Worm (Caenorhabditis elegans) whole organism, L4 larva: ENCODE measurements around the gene cdh-1.

Experiments used
- D1046.2 ChIP-seq: fragments of 200-800 bp; sonication (Bioruptor generic); IDR thresholded peaks from 2 replicates; pipeline ENCODE4 v1.3.6; 2022; ENCODE audit warnings: missing genetic modification characterization, missing compliant biosample characterization
- F37D6.2 ChIP-seq: sonication (generic microtip); optimal IDR thresholded peaks from 2 replicates; lab custom pipeline; 2016; ENCODE audit warnings: mild to moderate bottlenecking, missing genetic modification characterization, missing compliant biosample characterization
- F44E2.7 ChIP-seq: fragments of 200-800 bp; sonication (Bioruptor generic); IDR thresholded peaks from 2 replicates; pipeline ENCODE4 v2.1.2; 2022; ENCODE audit warnings: missing genetic modification characterization, missing compliant biosample characterization
- F49E8.2 ChIP-seq: sonication (generic microtip); optimal IDR thresholded peaks from 2 replicates; lab custom pipeline; 2016; ENCODE audit warnings: missing compliant biosample characterization, mild to moderate bottlenecking, missing genetic modification characterization, borderline replicate concordance
- R02D3.7 ChIP-seq: fragments of 150-350 bp; sonication (generic microtip); optimal IDR thresholded peaks from 3 replicates; lab custom pipeline; 2014; ENCODE audit warnings: missing biosample characterization, missing genetic modification characterization
- T26A8.4 ChIP-seq: fragments of 200-800 bp; sonication (Bioruptor generic); IDR thresholded peaks from 2 replicates; pipeline ENCODE4 v1.3.6; 2022; ENCODE audit warnings: missing genetic modification characterization, missing compliant biosample characterization
- Y105C5A.15 ChIP-seq: fragments of 200-800 bp; sonication (Bioruptor generic); IDR thresholded peaks from 2 replicates; pipeline ENCODE4 v1.3.6; 2022; ENCODE audit warnings: missing genetic modification characterization, missing compliant biosample characterization
- Y5F2A.4 ChIP-seq: fragments of 200-800 bp; sonication (Bioruptor generic); optimal IDR thresholded peaks from 2 replicates; lab custom pipeline; 2018; ENCODE audit warnings: mild to moderate bottlenecking, missing genetic modification characterization, missing compliant biosample characterization
- ZK546.5 ChIP-seq, 2 experiments: sonication (generic microtip); optimal IDR thresholded peaks; 2 replicates each; lab custom pipeline; 2017; ENCODE audit warnings: missing biosample characterization in 2 of 2, missing genetic modification characterization in 2 of 2
- arid-1 ChIP-seq: fragments of 200-800 bp; sonication (Bioruptor generic); conservative IDR thresholded peaks from 2 replicates; pipeline ENCODE4 v1.3.6; 2022; ENCODE audit warnings: missing genetic modification reagents, missing genetic modification characterization, missing compliant biosample characterization
- attf-4 ChIP-seq: sonication (generic microtip); optimal IDR thresholded peaks from 3 replicates; lab custom pipeline; 2017; ENCODE audit warnings: missing biosample characterization, missing genetic modification characterization
- ceh-28 ChIP-seq: fragments of 150-350 bp; optimal IDR thresholded peaks from 2 replicates; lab custom pipeline; 2014; ENCODE audit warnings: missing biosample characterization, missing genetic modification reagents, missing genetic modification characterization
- ceh-44 ChIP-seq: fragments of 200-800 bp; sonication (Bioruptor generic); IDR thresholded peaks from 2 replicates; pipeline ENCODE4 v1.3.6; 2022; ENCODE audit warnings: missing genetic modification reagents, missing genetic modification characterization, missing compliant biosample characterization
- ces-1 ChIP-seq: fragments of 150-350 bp; sonication (generic microtip); optimal IDR thresholded peaks from 4 replicates; lab custom pipeline; 2014; ENCODE audit warnings: missing biosample characterization, missing genetic modification reagents, missing genetic modification characterization
- ctbp-1 ChIP-seq: fragments of 200-800 bp; sonication (Bioruptor generic); IDR thresholded peaks from 2 replicates; pipeline ENCODE4 v1.3.6; 2022; ENCODE audit warnings: missing genetic modification reagents, missing genetic modification characterization, missing compliant biosample characterization
- daf-16 ChIP-seq, 3 experiments: sonication (generic microtip); optimal IDR thresholded peaks; 2 replicates each; lab custom pipeline; 2016 to 2017; ENCODE audit warnings: missing genetic modification characterization in 3 of 3, missing genetic modification reagents in 3 of 3, mild to moderate bottlenecking in 2 of 3, missing compliant biosample characterization in 2 of 3, missing biosample characterization in 1 of 3, moderate library complexity in 1 of 3
- daf-19 ChIP-seq: fragments of 200-800 bp; sonication (Bioruptor generic); conservative IDR thresholded peaks from 2 replicates; pipeline ENCODE4 v1.3.6; 2022; ENCODE audit warnings: missing genetic modification characterization, missing compliant biosample characterization
- daf-8 ChIP-seq: fragments of 200-800 bp; sonication (Bioruptor generic); IDR thresholded peaks from 2 replicates; pipeline ENCODE4 v1.3.6; 2022; ENCODE audit warnings: missing genetic modification characterization, missing compliant biosample characterization
- dmd-6 ChIP-seq: fragments of 200-800 bp; sonication (Bioruptor generic); IDR thresholded peaks from 2 replicates; pipeline ENCODE4 v1.3.6; 2022; ENCODE audit warnings: missing genetic modification reagents, missing genetic modification characterization, missing compliant biosample characterization
- dmd-8 ChIP-seq: fragments of 200-800 bp; sonication (Bioruptor generic); IDR thresholded peaks from 2 replicates; pipeline ENCODE4 v1.3.6; 2022; ENCODE audit warnings: missing genetic modification characterization, missing compliant biosample characterization
- egl-27 ChIP-seq: sonication (generic microtip); optimal IDR thresholded peaks from 3 replicates; lab custom pipeline; 2017; ENCODE audit warnings: missing biosample characterization, missing genetic modification reagents, missing genetic modification characterization
- fos-1 ChIP-seq: fragments of 150-350 bp; optimal IDR thresholded peaks from 2 replicates; lab custom pipeline; 2014; ENCODE audit warnings: missing biosample characterization, missing genetic modification characterization
- hlh-30 ChIP-seq: sonication (generic microtip); optimal IDR thresholded peaks from 2 replicates; lab custom pipeline; 2017; ENCODE audit warnings: antibody characterized with exemption, mild to moderate bottlenecking, missing genetic modification characterization, missing compliant biosample characterization; ENCODE audit not compliant: insufficient read depth
- hmg-1.1 ChIP-seq: fragments of 200-800 bp; sonication (Bioruptor generic); IDR thresholded peaks from 2 replicates; pipeline ENCODE4 v1.3.6; 2022; ENCODE audit warnings: missing genetic modification reagents, missing genetic modification characterization, missing compliant biosample characterization
- lin-29 ChIP-seq: fragments of 200-800 bp; sonication (Bioruptor generic); IDR thresholded peaks from 2 replicates; pipeline ENCODE4 v1.3.6; 2022; ENCODE audit warnings: missing genetic modification reagents, missing genetic modification characterization, missing compliant biosample characterization
- lin-39 ChIP-seq: fragments of 150-350 bp; optimal IDR thresholded peaks from 2 replicates; lab custom pipeline; 2014; ENCODE audit warnings: missing biosample characterization, missing genetic modification reagents, missing genetic modification characterization
- lir-3 ChIP-seq: sonication (generic microtip); optimal IDR thresholded peaks from 2 replicates; lab custom pipeline; 2016; ENCODE audit warnings: mild to moderate bottlenecking, missing genetic modification characterization, missing compliant biosample characterization
- madf-5 ChIP-seq, 2 experiments: fragments of 200-800 bp; sonication (Bioruptor generic); IDR thresholded peaks; 2 replicates each; pipeline ENCODE4 v1.3.6; 2022; ENCODE audit warnings: missing compliant biosample characterization in 2 of 2, missing genetic modification characterization in 2 of 2
- mdl-1 ChIP-seq, 2 experiments: fragments of 150-350 bp in 1 of 2; sonication (generic microtip) in 1 of 2; optimal IDR thresholded peaks; 2 replicates each; lab custom pipeline; 2014 to 2017; ENCODE audit warnings: missing biosample characterization in 2 of 2, missing genetic modification characterization in 2 of 2
- mes-2 ChIP-seq: sonication (generic microtip); optimal IDR thresholded peaks from 2 replicates; lab custom pipeline; 2016; ENCODE audit warnings: missing genotype, mild to moderate bottlenecking, missing genetic modification characterization, missing compliant biosample characterization; ENCODE audit not compliant: poor library complexity, severe bottlenecking
- mxl-3 ChIP-seq: fragments of 200-800 bp; sonication (Bioruptor generic); optimal IDR thresholded peaks from 2 replicates; lab custom pipeline; 2018; ENCODE audit warnings: mild to moderate bottlenecking, missing genetic modification characterization, missing compliant biosample characterization
- nhr-25 ChIP-seq: sonication (generic microtip); optimal IDR thresholded peaks from 2 replicates; lab custom pipeline; 2017; ENCODE audit warnings: missing genetic modification characterization, mild to moderate bottlenecking, missing compliant biosample characterization, antibody characterized with exemption, moderate library complexity, borderline replicate concordance; ENCODE audit not compliant: insufficient read depth
- nhr-28 ChIP-seq: fragments of 150-350 bp; optimal IDR thresholded peaks from 2 replicates; lab custom pipeline; 2014; ENCODE audit warnings: missing biosample characterization, missing genetic modification characterization
- nhr-42 ChIP-seq: fragments of 200-800 bp; sonication (Bioruptor generic); IDR thresholded peaks from 2 replicates; pipeline ENCODE4 v1.3.6; 2022; ENCODE audit warnings: missing genetic modification characterization, missing compliant biosample characterization
- nhr-76 ChIP-seq: fragments of 150-350 bp; optimal IDR thresholded peaks from 2 replicates; lab custom pipeline; 2014; ENCODE audit warnings: missing biosample characterization, missing genetic modification characterization
- nhr-77 ChIP-seq: fragments of 150-350 bp; optimal IDR thresholded peaks from 2 replicates; lab custom pipeline; 2014; ENCODE audit warnings: missing biosample characterization, missing genetic modification characterization
- pqm-1 ChIP-seq: sonication (generic microtip); optimal IDR thresholded peaks from 2 replicates; lab custom pipeline; 2017; ENCODE audit warnings: missing biosample characterization, missing genetic modification characterization
- rbr-2 ChIP-seq: sonication (generic microtip); optimal IDR thresholded peaks from 2 replicates; lab custom pipeline; 2016; ENCODE audit warnings: missing genotype, missing genetic modification characterization, missing compliant biosample characterization
- sdz-12 ChIP-seq: fragments of 200-800 bp; sonication (Bioruptor generic); optimal IDR thresholded peaks from 2 replicates; lab custom pipeline; 2018; ENCODE audit warnings: mild to moderate bottlenecking, missing genetic modification characterization, missing compliant biosample characterization
- set-16 ChIP-seq: fragments of 200-800 bp; sonication (Bioruptor generic); IDR thresholded peaks from 2 replicates; pipeline ENCODE4 v1.3.6; 2022; ENCODE audit warnings: missing genetic modification reagents, missing genetic modification characterization, missing compliant biosample characterization
- skn-1 ChIP-seq: fragments of 150-350 bp; optimal IDR thresholded peaks from 2 replicates; lab custom pipeline; 2014; ENCODE audit warnings: missing biosample characterization, missing genetic modification characterization
- snpc-1.2 ChIP-seq: fragments of 200-800 bp; sonication (Bioruptor generic); IDR thresholded peaks from 2 replicates; pipeline ENCODE4 v1.3.6; 2022; ENCODE audit warnings: missing genetic modification reagents, missing genetic modification characterization, missing compliant biosample characterization
- snpc-4 ChIP-seq: fragments of 150-350 bp; optimal IDR thresholded peaks from 2 replicates; lab custom pipeline; 2014; ENCODE audit warnings: missing biosample characterization, missing genetic modification characterization
- spr-3 ChIP-seq: fragments of 200-800 bp; sonication (Bioruptor generic); optimal IDR thresholded peaks from 2 replicates; lab custom pipeline; 2018; ENCODE audit warnings: mild to moderate bottlenecking, missing genetic modification characterization, missing compliant biosample characterization
- unc-130 ChIP-seq: sonication (generic microtip); optimal IDR thresholded peaks from 2 replicates; lab custom pipeline; 2016; ENCODE audit warnings: missing genetic modification reagents, missing genetic modification characterization, missing compliant biosample characterization
- unc-39 ChIP-seq: sonication (generic microtip); optimal IDR thresholded peaks from 2 replicates; lab custom pipeline; 2017; ENCODE audit warnings: missing biosample characterization, missing genetic modification characterization
- unc-62 ChIP-seq, 3 experiments: fragments of 150-350 bp in 1 of 3; sonication (generic microtip); optimal IDR thresholded peaks in 2 of 3; peaks in 1 of 3; 1 replicate in 1 of 3; 2 replicates in 2 of 3; lab custom pipeline; 2014 to 2017; ENCODE audit warnings: missing biosample characterization in 3 of 3, missing genetic modification characterization in 3 of 3, missing genetic modification reagents in 3 of 3, missing genotype in 1 of 3
- vab-7 ChIP-seq: fragments of 200-800 bp; sonication (Bioruptor generic); IDR thresholded peaks from 2 replicates; pipeline ENCODE4 v1.3.6; 2022; ENCODE audit warnings: missing genetic modification reagents, missing genetic modification characterization, missing compliant biosample characterization
- zag-1 ChIP-seq: fragments of 150-350 bp; optimal IDR thresholded peaks from 2 replicates; lab custom pipeline; 2014; ENCODE audit warnings: missing biosample characterization, missing genetic modification characterization
- zfp-2 ChIP-seq: sonication (generic microtip); optimal IDR thresholded peaks from 2 replicates; lab custom pipeline; 2016; ENCODE audit warnings: mild to moderate bottlenecking, missing genetic modification characterization, missing compliant biosample characterization
- ztf-11 ChIP-seq: fragments of 150-350 bp; optimal IDR thresholded peaks from 2 replicates; lab custom pipeline; 2014; ENCODE audit warnings: missing biosample characterization, missing genetic modification characterization

Gene cdh-1

ce11 chrIII:2966462-2966861, 55.8 kb downstream of the cdh-1 start:
- no peak for TF ChIP-seq arid-1 (GFP tag; lab: Robert Waterston, UW)
- peak; percentile 31 for TF ChIP-seq mxl-3 (GFP tag; lab: Kevin White, UChicago)
- no peak for TF ChIP-seq egl-27 (tag; lab: Kevin White, UChicago)
- peak in 1 of 2 experiments; percentile 90 for TF ChIP-seq unc-62 (GFP tag; optimal IDR thresholded peaks at IDR 0.05 in 1 of 2; lab: Kevin White, UChicago)
- no peak for TF ChIP-seq unc-62 (tag; optimal IDR thresholded peaks at IDR 0.05; lab: Kevin White, UChicago)
- TF ChIP-seq Y105C5A.15 (GFP tag; lab: Robert Waterston, UW): no peak
- no peak for TF ChIP-seq D1046.2 (GFP tag; lab: Robert Waterston, UW)
- TF ChIP-seq nhr-25: no peak
- TF ChIP-seq spr-3 (GFP tag; lab: Kevin White, UChicago): no peak
- TF ChIP-seq attf-4 (tag; lab: Kevin White, UChicago): no peak
- TF ChIP-seq mes-2 (tag; lab: Kevin White, UChicago): peak; percentile 82
- TF ChIP-seq snpc-1.2: no peak
- TF ChIP-seq rbr-2 (tag; lab: Kevin White, UChicago): peak; percentile 82
- TF ChIP-seq ces-1 (GFP tag; lab: Kevin White, UChicago): no peak
- peak; percentile 31 for TF ChIP-seq ceh-28
- TF ChIP-seq ZK546.5 (tag; optimal IDR thresholded peaks at IDR 0.05; lab: Kevin White, UChicago): no peak
- TF ChIP-seq T26A8.4 (GFP tag; lab: Robert Waterston, UW): peak; percentile 16; the same call in 1 of the 2 replicates
- TF ChIP-seq F49E8.2 (tag; lab: Kevin White, UChicago): no peak
- peak; percentile 44 for TF ChIP-seq F37D6.2 (tag; lab: Kevin White, UChicago)
- TF ChIP-seq hmg-1.1 (GFP tag; lab: Robert Waterston, UW): peak; percentile 85
- TF ChIP-seq set-16 (GFP tag; lab: Robert Waterston, UW): peak; percentile 51
- TF ChIP-seq fos-1: no peak
- TF ChIP-seq skn-1 (tag; lab: Kevin White, UChicago): no peak
- no peak for TF ChIP-seq daf-19
- TF ChIP-seq lin-39: no peak
- TF ChIP-seq F44E2.7: no peak
- no peak for TF ChIP-seq ceh-44 (GFP tag; lab: Robert Waterston, UW)
- no peak for TF ChIP-seq zfp-2 (tag; lab: Kevin White, UChicago)
- no peak for TF ChIP-seq nhr-42 (GFP tag; lab: Robert Waterston, UW)
- TF ChIP-seq sdz-12: no peak
- TF ChIP-seq dmd-6 (GFP tag; lab: Robert Waterston, UW): peak; percentile 65; the same call in 1 of the 2 replicates
- peak; percentile 45; the same call in 1 of the 2 replicates for TF ChIP-seq lin-29 (GFP tag; lab: Robert Waterston, UW)
- TF ChIP-seq R02D3.7 (tag; lab: Kevin White, UChicago): no peak
- TF ChIP-seq zag-1 (tag; lab: Kevin White, UChicago): no peak
- no peak for TF ChIP-seq unc-39 (tag; lab: Kevin White, UChicago)
- TF ChIP-seq daf-8: no peak
- TF ChIP-seq lir-3 (tag; lab: Kevin White, UChicago): no peak
- TF ChIP-seq ztf-11 (tag; lab: Kevin White, UChicago): no peak
- no peak for TF ChIP-seq Y5F2A.4 (GFP tag; lab: Kevin White, UChicago)
- TF ChIP-seq nhr-76 (tag; lab: Kevin White, UChicago): no peak
- peak; percentile 96 for TF ChIP-seq hlh-30
- TF ChIP-seq vab-7 (GFP tag; lab: Robert Waterston, UW): no peak
- no peak for TF ChIP-seq snpc-4
- TF ChIP-seq nhr-77 (tag; lab: Kevin White, UChicago): peak; percentile 20
- no peak for TF ChIP-seq daf-16 (GFP tag; optimal IDR thresholded peaks at IDR 0.05; lab: Kevin White, UChicago)
- peak; percentile 46 for TF ChIP-seq daf-16 (tag; optimal IDR thresholded peaks at IDR 0.05; lab: Kevin White, UChicago)
- TF ChIP-seq unc-130: peak; percentile 72
- TF ChIP-seq ctbp-1 (GFP tag; lab: Robert Waterston, UW): peak; percentile 57; the same call in 1 of the 2 replicates
- TF ChIP-seq pqm-1 (tag; lab: Kevin White, UChicago): no peak
- TF ChIP-seq madf-5 (GFP tag; IDR thresholded peaks at IDR 0.05; lab: Robert Waterston, UW): no peak
- no peak for TF ChIP-seq dmd-8 (GFP tag; lab: Robert Waterston, UW)
- peak; percentile 43 for TF ChIP-seq nhr-28 (tag; lab: Kevin White, UChicago)
- peak; percentile 1 to 80 for TF ChIP-seq mdl-1 (tag; optimal IDR thresholded peaks at IDR 0.05; lab: Kevin White, UChicago)
